Fruit fly (Drosophila melanogaster): ENCODE results near the gene CG18661.

The CG18661 gene

DNA sequence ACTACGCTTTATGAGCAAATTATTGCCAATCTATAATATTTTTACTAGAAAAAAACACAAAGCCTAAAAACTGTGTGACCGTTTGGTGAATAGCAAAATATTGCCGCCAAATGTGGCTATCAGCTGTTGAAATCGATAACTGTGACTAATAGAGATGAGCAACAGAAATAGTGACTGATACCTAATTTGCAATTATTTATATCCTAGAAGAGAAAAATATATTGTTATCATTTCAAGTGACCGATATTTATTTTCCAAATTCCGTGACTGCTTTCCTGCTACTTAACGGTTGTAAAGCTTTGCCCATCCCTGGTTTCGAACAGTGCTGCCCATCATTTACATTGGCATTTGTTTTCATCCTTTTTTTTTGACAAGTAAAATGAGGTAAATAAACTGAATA, at the start of gene CG18661, which contains the start of gene alien:
TSS of gene CG18661 (plus strand) at position 321 of the 400 bp plus-strand sequence.
TSS of gene alien (minus strand) at position 95 of the 400 bp plus-strand sequence.
- TF ChIP-seq CG8478 (optimal IDR thresholded peaks at IDR 0.05), result no peak
- TF ChIP-seq CTCF (optimal IDR thresholded peaks at IDR 0.05), result peak; percentile 16 to 48

DNA sequence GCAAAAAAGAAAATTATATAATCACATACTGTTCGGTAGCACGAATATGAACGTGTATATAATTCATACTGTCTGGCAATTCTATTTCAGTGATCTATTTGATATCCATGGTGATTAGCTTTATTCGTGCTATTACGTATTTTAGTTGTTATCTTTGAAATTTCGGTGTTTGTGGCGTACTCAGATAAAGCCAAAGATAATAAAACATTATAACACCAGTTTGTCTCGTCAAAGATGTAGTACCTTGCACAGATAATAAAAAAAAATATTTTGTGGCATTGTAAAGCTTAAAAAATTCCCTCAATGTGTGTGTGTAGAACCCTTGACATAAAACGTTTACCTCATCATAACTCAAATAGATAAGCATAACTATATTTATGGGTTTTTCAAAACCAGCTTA, 49.4 kb upstream of the CG18661 start:
- no peak for TF ChIP-seq CG8478 (optimal IDR thresholded peaks at IDR 0.05)
- TF ChIP-seq CTCF (optimal IDR thresholded peaks at IDR 0.05), result no peak

DNA sequence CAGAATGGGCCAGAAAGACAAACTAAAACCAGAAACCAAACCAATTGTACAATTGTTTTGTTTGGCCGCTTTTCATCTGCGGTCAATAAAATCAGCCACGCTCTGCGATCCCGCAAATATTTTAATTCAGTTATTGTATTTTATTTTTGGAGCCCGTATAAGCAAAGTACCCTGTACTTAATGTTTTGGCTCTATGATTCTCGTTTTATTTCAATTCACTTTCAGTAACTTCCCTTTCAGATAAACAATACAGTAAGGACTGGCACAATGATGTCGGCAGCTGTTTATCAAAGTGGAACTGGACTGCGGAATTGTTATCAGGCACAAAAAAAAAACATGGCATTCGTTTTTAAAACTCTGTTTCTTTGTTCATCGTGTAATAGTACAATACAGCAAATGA, 48.8 kb upstream of the CG18661 start:
- no peak for TF ChIP-seq CG8478 (optimal IDR thresholded peaks at IDR 0.05)
- no peak for TF ChIP-seq CTCF (optimal IDR thresholded peaks at IDR 0.05)

DNA sequence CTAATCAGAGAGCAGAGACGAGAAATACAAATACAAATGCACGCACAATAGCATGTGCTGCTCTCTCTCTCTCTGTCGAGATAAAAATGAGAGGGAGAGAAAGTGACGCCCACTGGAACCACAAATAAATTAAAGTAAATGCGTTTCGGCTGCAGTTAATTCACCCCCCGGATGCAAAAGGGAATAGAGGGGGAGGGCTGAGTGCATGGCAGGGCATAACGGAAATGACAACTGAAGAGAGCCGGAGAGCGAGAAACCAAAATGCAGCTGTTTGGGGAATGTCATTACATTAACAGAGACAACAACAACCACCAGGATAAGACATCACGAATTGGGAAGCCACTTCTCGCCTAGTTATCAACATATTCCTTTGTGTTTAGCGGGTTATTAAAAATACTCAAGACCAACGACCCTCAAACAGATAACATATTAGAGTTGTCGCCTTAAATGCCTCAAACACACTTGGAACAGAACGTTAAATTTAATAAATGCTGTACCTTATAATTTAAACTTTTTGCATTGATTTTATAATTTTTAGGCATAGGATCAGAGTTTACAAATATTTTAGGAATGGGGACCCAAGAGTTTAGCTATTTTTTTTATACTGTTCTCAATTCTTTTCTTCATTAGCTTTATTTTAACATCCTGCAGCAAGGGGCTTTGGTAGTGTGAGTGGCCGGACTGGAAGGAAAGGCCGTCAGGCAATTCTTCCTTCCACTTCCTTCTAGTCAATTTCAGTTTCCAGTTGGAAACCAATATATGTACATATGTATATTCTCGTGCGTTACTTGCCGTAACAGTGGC, 47.3 kb upstream of the CG18661 start:
- TF ChIP-seq CG8478 (optimal IDR thresholded peaks at IDR 0.05), result no peak

DNA sequence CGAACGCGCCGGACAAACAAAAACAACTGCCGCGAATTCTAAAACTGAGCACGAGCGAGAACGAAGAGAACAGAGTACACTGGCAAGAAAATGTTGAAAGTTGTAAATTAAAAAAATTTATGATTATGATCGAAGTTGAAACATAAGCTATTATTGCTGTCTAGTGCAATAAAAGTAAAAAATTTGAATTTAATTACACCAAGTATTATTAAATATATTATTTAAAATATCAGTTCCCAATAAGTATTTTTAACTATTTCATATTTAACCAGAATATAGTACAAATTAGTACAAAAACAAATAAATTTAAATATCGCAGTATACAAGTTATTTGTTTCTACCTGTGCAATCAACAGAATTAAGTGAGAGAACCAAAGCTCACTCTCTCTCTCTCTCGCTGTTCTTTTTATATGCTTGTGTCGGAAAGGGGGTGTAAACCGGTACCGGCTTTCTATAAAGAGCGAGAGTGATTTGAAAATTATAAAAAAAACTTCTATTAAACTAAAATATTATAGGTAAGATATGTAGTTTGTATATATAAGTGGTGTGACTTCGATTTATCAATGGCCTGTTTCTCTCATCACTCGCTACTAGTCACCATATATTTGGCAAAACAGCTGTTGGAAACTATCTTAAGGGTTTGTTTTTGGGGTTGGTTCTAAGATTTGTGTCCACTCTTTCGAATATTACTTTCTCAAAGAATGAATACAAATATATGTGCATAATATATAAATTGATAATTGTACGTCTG, 46.0 kb upstream of the CG18661 start, which contains the start of gene C1GalTA:
TSS of gene C1GalTA (minus strand) at position 33 of the 751 bp plus-strand sequence.
- TF ChIP-seq CTCF (optimal IDR thresholded peaks at IDR 0.05) (no peak), CG8478 (optimal IDR thresholded peaks at IDR 0.05) (peak; percentile 1)

DNA sequence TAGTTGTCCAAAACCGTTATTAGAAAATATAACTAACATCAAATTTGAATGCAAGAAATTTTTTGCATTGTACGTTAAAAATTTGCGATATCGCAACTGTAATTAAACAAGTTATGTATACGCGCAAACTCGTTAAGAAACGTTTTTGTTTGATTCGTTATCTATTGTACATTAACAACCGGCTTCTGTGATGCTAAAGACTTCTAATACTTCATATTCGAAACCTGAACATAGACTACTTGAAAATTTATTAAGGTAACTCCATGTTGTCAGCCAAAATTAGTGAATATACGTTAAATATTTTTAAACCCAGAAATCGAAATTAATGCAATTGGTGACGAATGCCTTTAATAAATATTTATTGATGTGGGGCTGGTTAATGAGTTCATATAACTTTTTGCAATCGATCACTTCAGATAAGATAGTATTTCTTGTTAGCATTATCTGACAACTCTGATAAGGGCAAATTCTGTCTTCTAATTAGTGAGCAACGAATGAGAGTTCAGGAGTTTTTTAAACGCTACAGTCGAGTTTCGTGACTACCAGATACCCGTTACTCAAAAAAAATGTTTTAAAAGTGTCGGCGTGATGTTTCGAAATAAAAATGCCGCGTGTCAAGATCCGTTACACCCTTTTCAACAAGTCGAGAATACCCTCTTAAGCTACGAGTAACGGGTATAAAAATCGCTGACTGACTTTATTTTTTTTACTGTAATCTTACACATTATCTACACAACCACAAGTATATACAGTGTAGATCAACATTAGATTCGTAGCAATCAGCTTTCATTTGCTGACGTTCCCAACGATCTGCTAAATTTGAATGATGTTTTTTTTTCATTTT, 45.0 kb upstream of the CG18661 start:
- TF ChIP-seq CG8478 (optimal IDR thresholded peaks at IDR 0.05) (no peak), CTCF (optimal IDR thresholded peaks at IDR 0.05) (peak; percentile 47 to 55)

DNA sequence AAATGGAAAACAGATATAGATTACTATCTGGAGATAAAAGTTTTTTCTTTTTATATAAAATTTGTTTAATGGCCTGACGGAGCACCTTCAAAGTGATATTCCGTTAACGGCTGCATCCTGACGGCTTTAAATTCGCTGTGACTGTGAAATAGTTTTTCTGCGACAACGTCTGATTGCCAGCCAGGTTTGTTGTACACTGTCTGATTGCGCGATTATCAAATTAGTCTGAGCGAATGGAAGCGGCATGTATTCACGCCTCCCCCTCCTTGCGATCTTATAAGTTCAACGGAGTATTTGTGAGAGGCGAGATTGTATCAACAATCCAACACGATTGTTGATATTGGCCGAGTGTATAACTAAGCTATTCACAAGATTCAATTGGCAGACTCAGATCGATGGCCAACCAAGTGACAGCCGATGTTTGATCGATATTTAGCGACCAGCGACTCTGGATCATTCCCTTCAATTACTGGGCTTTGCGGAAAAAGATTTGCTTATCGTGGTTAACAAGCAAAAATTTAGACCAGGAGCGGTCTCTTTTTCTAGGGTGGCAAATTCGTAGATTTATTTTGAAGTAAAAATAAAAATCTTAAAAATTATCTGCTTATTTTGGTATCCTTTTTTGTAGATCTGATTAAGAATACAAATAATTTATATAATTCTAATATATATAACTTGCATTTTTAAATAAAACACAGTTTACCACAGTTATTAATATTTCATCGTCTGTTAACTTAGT, 41.6 kb upstream of the CG18661 start:
- no peak for TF ChIP-seq CTCF (optimal IDR thresholded peaks at IDR 0.05)
- TF ChIP-seq CG8478 (optimal IDR thresholded peaks at IDR 0.05), result no peak

DNA sequence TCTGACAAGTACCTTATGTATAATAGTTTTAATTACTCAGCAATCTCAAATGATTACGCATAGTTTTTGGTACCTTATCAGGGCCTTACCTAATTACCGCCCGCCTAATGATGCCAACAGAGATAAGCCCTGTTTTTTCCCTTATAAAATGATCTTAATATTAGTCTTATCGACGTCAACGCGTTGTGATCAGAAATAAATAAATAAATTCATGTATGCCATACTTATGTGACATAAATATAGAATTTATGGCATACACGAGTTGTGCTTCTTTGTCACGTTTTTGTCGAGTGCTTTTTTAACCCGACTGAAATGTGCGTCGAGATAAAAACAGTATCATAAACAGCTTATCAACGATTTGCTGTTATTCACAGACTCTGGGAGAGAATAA, 41.1 kb upstream of the CG18661 start:
- TF ChIP-seq CTCF (optimal IDR thresholded peaks at IDR 0.05) (no peak), CG8478 (optimal IDR thresholded peaks at IDR 0.05) (no peak)

DNA sequence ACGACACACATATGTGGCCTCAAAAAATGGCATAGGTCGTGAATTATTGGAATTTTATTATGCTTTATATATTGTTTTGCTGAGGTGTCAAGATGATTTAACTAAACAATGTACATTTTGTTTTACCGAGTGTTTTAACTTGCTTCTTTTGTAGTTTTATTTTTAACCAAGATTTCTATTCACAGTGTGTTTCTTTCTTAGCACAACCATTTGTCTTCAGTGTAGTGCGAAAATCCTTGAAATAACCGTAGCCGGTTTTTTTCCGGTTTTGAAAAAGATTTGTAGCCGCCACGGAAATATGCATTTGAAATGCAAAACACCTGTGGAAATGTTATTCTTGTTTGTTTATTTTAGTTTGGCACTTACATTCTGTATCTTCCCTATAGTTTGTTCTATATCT, 40.3 kb upstream of the CG18661 start:
- no peak for TF ChIP-seq CTCF (optimal IDR thresholded peaks at IDR 0.05)
- TF ChIP-seq CG8478 (optimal IDR thresholded peaks at IDR 0.05), result no peak

DNA sequence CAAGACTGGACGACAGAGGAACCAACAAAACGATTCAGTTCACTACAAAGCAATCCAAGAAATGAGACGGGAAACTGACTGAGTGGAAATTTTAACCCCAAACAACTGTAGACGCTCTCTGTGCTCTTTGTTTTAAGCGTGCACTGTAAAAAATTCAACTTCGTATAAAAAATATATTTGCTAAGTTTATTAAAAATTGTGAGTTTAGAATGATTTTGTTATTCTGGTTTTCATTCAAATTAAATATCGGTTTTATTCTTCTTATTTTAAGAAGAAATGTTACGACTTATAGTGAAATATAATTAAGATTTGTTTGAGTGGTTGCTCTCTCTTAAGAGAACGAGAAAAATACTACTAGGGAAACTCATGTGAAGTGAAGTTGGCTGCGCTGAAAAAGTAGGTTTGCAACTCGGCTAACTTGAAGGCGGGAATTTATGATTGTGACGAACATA, 39.3 kb upstream of the CG18661 start:
- TF ChIP-seq CTCF (optimal IDR thresholded peaks at IDR 0.05), result peak in 1 of 2 experiments; percentile 11
- TF ChIP-seq CG8478 (optimal IDR thresholded peaks at IDR 0.05), result no peak

DNA sequence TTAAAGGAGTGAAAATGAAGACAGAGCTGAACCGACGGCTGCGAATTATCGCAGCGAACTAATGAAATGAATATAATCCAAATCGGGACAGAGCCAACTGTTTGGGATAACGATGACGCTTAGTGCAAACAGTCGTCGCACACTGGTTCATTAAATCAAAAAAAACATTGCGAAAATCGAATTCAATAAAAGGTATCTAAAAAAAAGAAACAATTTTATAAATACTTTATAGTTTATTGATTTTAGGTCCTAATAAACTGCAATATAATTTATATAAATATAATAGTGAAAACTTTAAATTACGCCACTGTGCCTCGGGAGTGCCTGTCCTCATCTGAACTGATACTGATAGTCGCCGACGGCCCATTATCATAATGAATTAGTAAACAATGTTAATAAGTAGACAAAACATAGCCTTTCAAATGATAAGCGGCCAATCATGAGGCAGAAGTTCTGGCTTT, 38.4 kb upstream of the CG18661 start, which contains the start of gene CG31886:
TSS of gene CG31886 (minus strand) at position 51 of the 461 bp plus-strand sequence.
- TF ChIP-seq CTCF (optimal IDR thresholded peaks at IDR 0.05) (no peak), CG8478 (optimal IDR thresholded peaks at IDR 0.05) (no peak)

DNA sequence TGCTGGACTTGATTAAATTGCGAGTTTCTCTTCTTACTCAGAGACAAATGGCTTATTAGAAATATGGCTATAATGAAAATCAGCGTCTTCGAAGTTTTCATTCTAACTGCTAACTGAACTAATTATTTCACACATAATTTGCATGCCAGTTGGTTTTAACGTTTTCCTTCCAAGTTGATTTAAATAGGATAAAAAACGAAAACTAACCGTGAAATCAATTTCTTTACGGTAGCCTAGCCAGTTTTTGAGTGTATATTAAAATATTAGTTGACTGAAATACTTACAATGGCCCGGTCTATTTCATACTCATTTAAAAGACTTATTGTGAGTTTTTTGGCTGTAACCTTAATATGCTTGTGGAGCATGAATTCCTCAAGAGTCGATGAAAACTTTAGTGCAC, 35.2 kb upstream of the CG18661 start, which contains the start of the genes CG9525 and CG32985:
TSS of gene CG9525 (minus strand) at position 101 of the 400 bp plus-strand sequence.
TSS of gene CG32985 (plus strand) at position 280 of the 400 bp plus-strand sequence.
- TF ChIP-seq CTCF (optimal IDR thresholded peaks at IDR 0.05) (no peak), CG8478 (optimal IDR thresholded peaks at IDR 0.05) (no peak)

DNA sequence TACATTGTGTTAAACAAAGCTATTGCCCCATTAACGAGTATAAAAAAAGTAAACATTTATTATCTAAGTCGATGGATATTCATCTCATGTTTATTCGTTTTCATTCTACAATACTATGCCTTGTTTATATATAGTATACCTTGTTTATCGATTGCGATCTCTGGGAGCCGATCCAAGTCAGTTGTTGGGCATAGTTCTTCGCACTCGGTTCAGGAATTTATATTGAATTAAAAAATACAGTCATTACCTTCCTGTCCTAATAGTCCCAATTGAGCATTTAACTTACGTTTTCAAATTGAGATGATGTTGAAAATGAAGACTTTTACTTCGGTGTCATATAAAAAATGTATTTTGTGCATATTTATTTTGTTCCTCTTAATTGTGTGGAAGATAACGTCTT, 32.7 kb upstream of the CG18661 start, which contains the start of gene CG32984:
TSS of gene CG32984 (plus strand) at position 301 of the 400 bp plus-strand sequence.
- TF ChIP-seq CG8478 (optimal IDR thresholded peaks at IDR 0.05) (no peak), CTCF (optimal IDR thresholded peaks at IDR 0.05) (no peak)

DNA sequence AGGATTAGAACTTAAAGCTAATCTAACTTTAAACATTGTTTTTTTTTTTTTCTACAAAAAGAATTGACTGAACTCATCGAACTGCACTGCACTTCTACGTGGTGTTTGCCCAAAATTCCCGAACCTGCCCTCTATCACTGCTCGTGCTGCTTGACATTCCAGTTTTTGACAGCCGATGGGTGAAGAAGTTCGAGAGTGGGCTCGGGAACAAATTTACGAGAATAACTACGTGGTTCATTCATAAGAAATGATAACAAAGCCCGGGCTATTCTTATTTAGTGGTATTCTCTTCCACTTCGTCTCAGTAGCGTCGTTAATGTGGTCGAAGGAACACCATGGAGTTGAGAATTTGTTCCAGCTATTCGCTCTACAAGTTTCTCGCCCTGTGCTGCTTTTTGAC, 30.2 kb upstream of the CG18661 start, which contains the start of gene CG18088:
TSS of gene CG18088 (plus strand) at position 301 of the 400 bp plus-strand sequence.
- TF ChIP-seq CTCF (optimal IDR thresholded peaks at IDR 0.05), result no peak
- no peak for TF ChIP-seq CG8478 (optimal IDR thresholded peaks at IDR 0.05)
